Fruit fly (Drosophila melanogaster) whole organism: ENCODE measurements around the gene COX8.

Experiments used
- Dll ChIP-seq: fragments of >200 bp; optimal IDR thresholded peaks from 2 replicates; lab custom pipeline; 2017
- psq ChIP-seq: fragments of >200 bp; optimal IDR thresholded peaks from 2 replicates; lab custom pipeline; 2017

DNA sequence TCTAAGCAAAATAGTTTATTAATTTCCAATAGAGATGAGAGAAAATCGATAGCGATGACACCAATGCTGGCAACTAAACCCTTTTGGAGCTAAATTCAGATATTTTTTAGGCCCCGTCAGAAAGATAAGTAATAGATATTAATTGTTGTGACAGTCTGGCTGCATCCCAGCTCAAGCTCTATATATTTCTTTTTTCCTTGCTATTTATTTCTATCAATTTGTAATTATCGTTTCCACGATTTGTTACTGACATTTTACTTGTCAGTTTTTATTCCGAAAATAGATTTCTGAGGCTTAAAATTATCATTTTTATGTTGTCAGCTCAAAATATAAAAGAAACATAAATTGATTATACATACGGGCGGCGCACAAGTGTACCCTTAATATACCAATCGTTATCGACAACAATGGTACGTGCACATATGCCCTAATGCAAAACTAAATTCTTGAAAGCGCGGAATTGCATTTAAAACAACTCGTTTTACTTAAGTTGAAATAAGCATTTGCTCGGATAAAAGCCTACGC is 29.7 kb upstream of the COX8 start, which contains the start of the genes CRIF and SMC5:
- TF ChIP-seq Dll (no peak), psq (lab: Kevin White, UChicago) (no peak)
